Fruit fly (Drosophila melanogaster) whole organism, prepupa: Measurements from ENCODE around the gene CG43082.

ENCODE experiments used
- CG16779 ChIP-seq: fragments of 200-800 bp; sonication (Bioruptor generic); optimal IDR thresholded peaks from 3 replicates; lab custom pipeline; 2017; ENCODE audit warnings: missing biosample characterization, mild to moderate bottlenecking, missing genetic modification characterization
- CG3032 ChIP-seq: fragments of 200-800 bp; optimal IDR thresholded peaks from 2 replicates; lab custom pipeline; 2019; ENCODE audit warnings: missing biosample characterization, mild to moderate bottlenecking, missing genetic modification characterization, moderate library complexity
- CG6276 ChIP-seq: fragments of 200-800 bp; sonication (Bioruptor generic); optimal IDR thresholded peaks from 2 replicates; lab custom pipeline; 2017; ENCODE audit warnings: missing biosample characterization, mild to moderate bottlenecking, missing genetic modification characterization
- Hr38 ChIP-seq: sonication (Bioruptor generic); optimal IDR thresholded peaks from 2 replicates; lab custom pipeline; 2016; ENCODE audit warnings: missing biosample characterization, missing genetic modification characterization
- Smox ChIP-seq: fragments of 200-800 bp; sonication (Bioruptor generic); optimal IDR thresholded peaks from 3 replicates; lab custom pipeline; 2016; ENCODE audit warnings: missing biosample characterization, missing genetic modification characterization
- Sox14 ChIP-seq: fragments of 200-800 bp; sonication (Bioruptor generic); optimal IDR thresholded peaks from 3 replicates; lab custom pipeline; 2016; ENCODE audit warnings: missing biosample characterization, missing genetic modification characterization
- fd59A ChIP-seq: fragments of 200-800 bp; sonication (Bioruptor generic); optimal IDR thresholded peaks from 2 replicates; lab custom pipeline; 2017; ENCODE audit warnings: missing biosample characterization, mild to moderate bottlenecking, missing genetic modification characterization, missing genetic modification reagents
- pdm3 ChIP-seq: fragments of 200-800 bp; sonication (Bioruptor generic); optimal IDR thresholded peaks from 3 replicates; lab custom pipeline; 2016; ENCODE audit warnings: missing biosample characterization, missing genetic modification characterization

dm6 chr3L:15659341-15659740 is 2.3 kb upstream of the CG43082 start, which contains the start of the genes Eig71Eh and Eig71Ei:
- no peak for TF ChIP-seq Smox (GFP tag; lab: Kevin White, UChicago)
- no peak for TF ChIP-seq Sox14 (GFP tag; lab: Kevin White, UChicago)
- TF ChIP-seq CG16779 (tag; lab: Kevin White, UChicago): no peak
- TF ChIP-seq fd59A (GFP tag; lab: Kevin White, UChicago): no peak
- no peak for TF ChIP-seq Hr38 (GFP tag; lab: Kevin White, UChicago)
- no peak for TF ChIP-seq pdm3 (GFP tag; lab: Kevin White, UChicago)
- no peak for TF ChIP-seq CG3032 (tag; lab: Kevin White, UChicago)
- no peak for TF ChIP-seq CG6276 (GFP tag; lab: Kevin White, UChicago)
